Fruit fly (Drosophila melanogaster): ENCODE results near the gene MnM.
A peak's percentile ranks its signal among the peaks of the same experiment; 100 is the strongest.

Gene MnM

DNA sequence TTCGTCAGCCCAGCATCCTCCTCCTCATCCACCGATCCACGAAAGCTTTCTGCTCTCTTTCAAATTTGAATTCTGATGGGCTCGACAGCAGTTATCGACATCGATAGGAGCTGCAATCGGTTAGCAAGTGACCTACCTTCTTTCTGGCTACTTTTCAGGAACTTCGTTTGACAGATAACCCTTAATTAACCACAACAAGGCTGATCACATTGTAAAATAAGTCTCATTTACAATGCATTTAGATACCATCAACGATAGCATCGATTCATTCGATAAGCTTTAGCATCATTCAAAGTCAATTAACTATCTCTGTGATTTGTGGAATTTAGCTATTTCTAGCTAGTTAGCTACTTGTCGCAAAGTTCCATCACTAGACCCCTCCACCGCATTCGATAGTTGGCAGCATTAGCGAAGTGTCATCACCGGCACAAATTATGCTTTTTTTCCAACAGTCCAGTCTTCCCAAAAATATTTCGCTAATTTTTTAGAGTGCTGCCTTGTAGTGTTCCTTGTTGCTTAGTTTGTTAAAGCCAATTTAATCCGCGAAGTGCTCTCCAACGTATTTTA, at the start of gene MnM, which contains the start of gene Girdin:
MnM (minus strand) TSS at position 51 of the 567 bp plus-strand sequence.
Girdin (plus strand) TSS at position 401 of the 567 bp plus-strand sequence.
- peak; percentile 32 for TF ChIP-seq CG18764 (GFP tag; optimal IDR thresholded peaks at IDR 0.05)
- TF ChIP-seq CG14014 (GFP tag; IDR thresholded peaks at IDR 0.05), result peak; percentile 37; the same call in 1 of the 2 replicates
- TF ChIP-seq sob (GFP tag; IDR thresholded peaks at IDR 0.05), result peak; percentile 62
- no peak for TF ChIP-seq CG4282 (GFP tag; optimal IDR thresholded peaks at IDR 0.05)
- TF ChIP-seq crol (GFP tag; IDR thresholded peaks at IDR 0.05), result no peak
- TF ChIP-seq emc (GFP tag; optimal IDR thresholded peaks at IDR 0.05), result peak; percentile 26
- peak; percentile 75 for TF ChIP-seq CG14710 (tag; optimal IDR thresholded peaks at IDR 0.05)
- no peak for TF ChIP-seq so (GFP tag; IDR thresholded peaks at IDR 0.05)
- peak; percentile 66 for TF ChIP-seq CG8944 (GFP tag; optimal IDR thresholded peaks at IDR 0.05)
- peak; percentile 50 for TF ChIP-seq CG9797 (GFP tag; optimal IDR thresholded peaks at IDR 0.05)
- TF ChIP-seq CG7271 (tag; optimal IDR thresholded peaks at IDR 0.05), result no peak
- no peak for TF ChIP-seq psq (GFP tag; optimal IDR thresholded peaks at IDR 0.05)
- no peak for TF ChIP-seq CG6654 (GFP tag; optimal IDR thresholded peaks at IDR 0.05)
- TF ChIP-seq Xrp1 (GFP tag; IDR thresholded peaks at IDR 0.05), result peak; percentile 41; the same call in 1 of the 2 replicates
- no peak for TF ChIP-seq CG13296 (GFP tag; optimal IDR thresholded peaks at IDR 0.05)
- peak; percentile 53; the same call in 1 of the 2 replicates for TF ChIP-seq CG32532 (GFP tag; IDR thresholded peaks at IDR 0.05)
- TF ChIP-seq CG10462 (GFP tag; optimal IDR thresholded peaks at IDR 0.05), result peak; percentile 55
- peak; percentile 25 for TF ChIP-seq CG12744 (GFP tag; optimal IDR thresholded peaks at IDR 0.05)
- no peak for TF ChIP-seq CG17568 (GFP tag; optimal IDR thresholded peaks at IDR 0.05)
- TF ChIP-seq vnd (GFP tag; IDR thresholded peaks at IDR 0.05; ENCODE audit: partially characterized antibody), result peak; percentile 86
- TF ChIP-seq ftz-f1 (GFP tag; optimal IDR thresholded peaks at IDR 0.05), result no peak
- no peak for TF ChIP-seq Deaf1 (tag; optimal IDR thresholded peaks at IDR 0.05)
- TF ChIP-seq sr (GFP tag; IDR thresholded peaks at IDR 0.05), result no peak
- peak; percentile 67 for TF ChIP-seq CG9215 (GFP tag; IDR thresholded peaks at IDR 0.05)
- TF ChIP-seq yki (optimal IDR thresholded peaks at IDR 0.05), result no peak
- TF ChIP-seq lab (GFP tag; optimal IDR thresholded peaks at IDR 0.05), result no peak
- TF ChIP-seq CG31224 (GFP tag; IDR thresholded peaks at IDR 0.05), result no peak
- peak; percentile 10; the same call in 1 of the 2 replicates for TF ChIP-seq Poxn (GFP tag; IDR thresholded peaks at IDR 0.05)
- no peak for TF ChIP-seq Ravus (GFP tag; IDR thresholded peaks at IDR 0.05)
- peak; percentile 45 for TF ChIP-seq CG4820 (GFP tag; optimal IDR thresholded peaks at IDR 0.05)
- TF ChIP-seq scrt (GFP tag; optimal IDR thresholded peaks at IDR 0.05), result no peak
- TF ChIP-seq tll (GFP tag; optimal IDR thresholded peaks at IDR 0.05), result peak; percentile 53 to 97
- peak; percentile 24 for TF ChIP-seq Fer2 (tag; optimal IDR thresholded peaks at IDR 0.05)
- TF ChIP-seq CG31441 (GFP tag; IDR thresholded peaks at IDR 0.05), result no peak
- no peak for TF ChIP-seq CTCF (GFP tag; optimal IDR thresholded peaks at IDR 0.05)
- no peak for TF ChIP-seq lbe (GFP tag; optimal IDR thresholded peaks at IDR 0.05)
- TF ChIP-seq Hmr (GFP tag; optimal IDR thresholded peaks at IDR 0.05), result peak; percentile 59
- TF ChIP-seq cg (GFP tag; optimal IDR thresholded peaks at IDR 0.05), result no peak
- TF ChIP-seq CG15011 (GFP tag; optimal IDR thresholded peaks at IDR 0.05), result no peak
- TF ChIP-seq CG43689 (GFP tag; IDR thresholded peaks at IDR 0.05), result no peak
- no peak for TF ChIP-seq salm (tag; optimal IDR thresholded peaks at IDR 0.05)
- TF ChIP-seq Stat92E (GFP tag; optimal IDR thresholded peaks at IDR 0.05), result no peak
- TF ChIP-seq CG14965 (GFP tag; optimal IDR thresholded peaks at IDR 0.05; ENCODE audit: borderline replicate concordance), result peak; percentile 38
- TF ChIP-seq CG17829 (tag; optimal IDR thresholded peaks at IDR 0.05), result peak; percentile 71
- TF ChIP-seq CG8478 (optimal IDR thresholded peaks at IDR 0.05), result no peak
- peak; percentile 54 for TF ChIP-seq zen (tag; optimal IDR thresholded peaks at IDR 0.05)
- TF ChIP-seq Meics (GFP tag; optimal IDR thresholded peaks at IDR 0.05), result peak; percentile 22
- TF ChIP-seq pan (optimal IDR thresholded peaks at IDR 0.05), result no peak
- TF ChIP-seq pan (GFP tag; optimal IDR thresholded peaks at IDR 0.05 in 1 of 2, IDR thresholded peaks at IDR 0.05 in 1 of 2), result no peak
- TF ChIP-seq CG17912 (GFP tag; optimal IDR thresholded peaks at IDR 0.05), result no peak
- TF ChIP-seq Elba2 (GFP tag; optimal IDR thresholded peaks at IDR 0.05), result no peak
- no peak for TF ChIP-seq tap (tag; optimal IDR thresholded peaks at IDR 0.05)
